Worm (Caenorhabditis elegans) whole organism, L4/young adult: ENCODE measurements around the gene oac-53.

Experiments used
- W03F9.2 ChIP-seq: fragments of 150-350 bp; optimal IDR thresholded peaks from 2 replicates; lab custom pipeline; 2014; ENCODE audit warnings: missing biosample characterization, missing genetic modification characterization
- dao-5 ChIP-seq: sonication (generic microtip); optimal IDR thresholded peaks from 2 replicates; lab custom pipeline; 2016; ENCODE audit warnings: missing genotype, missing genetic modification characterization, moderate library complexity, missing compliant biosample characterization
- him-1 ChIP-seq: sonication (generic microtip); optimal IDR thresholded peaks from 2 replicates; lab custom pipeline; 2016; ENCODE audit warnings: missing genotype, missing genetic modification reagents, missing genetic modification characterization, missing compliant biosample characterization

- TF ChIP-seq him-1 (tag; lab: Kevin White, UChicago), result no peak
- TF ChIP-seq dao-5, result no peak
- TF ChIP-seq W03F9.2, result no peak
Observed at ce11 chrV:16595140-16595791, 32.5 kb downstream of the oac-53 start, which contains the start of gene cpl-1.
